Worm (Caenorhabditis elegans) whole organism, early embryonic: ENCODE data around the gene math-28.

ENCODE experiments used
- B0310.2 ChIP-seq: sonication (generic microtip); optimal IDR thresholded peaks from 2 replicates; lab custom pipeline; 2016; ENCODE audit warnings: mild to moderate bottlenecking, missing genetic modification characterization, missing compliant biosample characterization
- aly-1 ChIP-seq: sonication (generic microtip); optimal IDR thresholded peaks from 2 replicates; lab custom pipeline; 2016; ENCODE audit warnings: missing genetic modification characterization, missing compliant biosample characterization
- ama-1 ChIP-seq: fragments of 150-350 bp; optimal IDR thresholded peaks from 2 replicates; lab custom pipeline; 2014
- ceh-13 ChIP-seq: fragments of 200-800 bp; sonication (Bioruptor generic); optimal IDR thresholded peaks from 2 replicates; lab custom pipeline; 2018; ENCODE audit warnings: mild to moderate bottlenecking, missing genetic modification characterization, missing compliant biosample characterization
- ets-7 ChIP-seq: sonication (generic microtip); optimal IDR thresholded peaks from 2 replicates; lab custom pipeline; 2016; ENCODE audit warnings: missing genotype, missing genetic modification characterization, missing compliant biosample characterization
- flt-1 ChIP-seq: fragments of 200-800 bp; sonication (Bioruptor generic); IDR thresholded peaks from 2 replicates; pipeline ENCODE4 v1.3.6; 2022; ENCODE audit warnings: missing genetic modification characterization, missing compliant biosample characterization
- hmg-4 ChIP-seq: fragments of 200-800 bp; sonication (Bioruptor generic); optimal IDR thresholded peaks from 2 replicates; lab custom pipeline; 2018; ENCODE audit warnings: mild to moderate bottlenecking, missing genetic modification characterization, missing compliant biosample characterization
- hnd-1 ChIP-seq: sonication (generic microtip); optimal IDR thresholded peaks from 2 replicates; lab custom pipeline; 2016; ENCODE audit warnings: missing genetic modification characterization, missing compliant biosample characterization
- scrt-1 ChIP-seq: fragments of 200-800 bp; sonication (Bioruptor generic); IDR thresholded peaks from 2 replicates; pipeline ENCODE4 v1.3.6; 2022; ENCODE audit warnings: missing genetic modification characterization, missing compliant biosample characterization

DNA sequence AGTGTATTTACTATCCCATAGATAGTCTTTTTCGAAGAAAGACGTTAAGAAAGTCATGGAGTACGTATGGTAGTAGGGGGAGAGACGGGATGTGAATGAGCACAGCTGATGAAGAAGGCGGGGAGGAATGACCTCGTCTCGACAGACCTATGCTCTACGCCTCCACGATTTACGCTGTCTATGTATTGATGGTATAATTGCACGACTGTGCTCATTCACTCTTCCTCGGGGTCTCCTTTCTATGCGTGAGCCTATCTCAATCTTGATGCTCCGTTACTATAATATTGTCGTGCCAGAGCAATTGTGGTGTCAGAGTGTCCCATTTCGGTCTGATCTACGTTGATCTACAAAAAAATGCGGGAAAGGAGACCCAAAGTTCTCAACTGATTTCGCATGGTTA lies 23.0 kb downstream of the math-28 start, which contains the start of gene C08F1.10:
- TF ChIP-seq ceh-13 (GFP tag; lab: Kevin White, UChicago), result no peak
- no peak for TF ChIP-seq hmg-4 (GFP tag; lab: Kevin White, UChicago)
- TF ChIP-seq ama-1, result no peak
- TF ChIP-seq hnd-1, result no peak
- no peak for TF ChIP-seq B0310.2
- TF ChIP-seq ets-7, result no peak
- TF ChIP-seq scrt-1, result no peak
- no peak for TF ChIP-seq flt-1 (GFP tag; lab: Robert Waterston, UW)
- no peak for TF ChIP-seq aly-1 (tag; lab: Kevin White, UChicago)
